Worm (Caenorhabditis elegans) whole organism, L4 larva: ENCODE data around the gene acl-13.

Experiments
- D1046.2 ChIP-seq: fragments of 200-800 bp; sonication (Bioruptor generic); IDR thresholded peaks from 2 replicates; pipeline ENCODE4 v1.3.6; 2022; ENCODE audit warnings: missing genetic modification characterization, missing compliant biosample characterization
- F44E2.7 ChIP-seq: fragments of 200-800 bp; sonication (Bioruptor generic); IDR thresholded peaks from 2 replicates; pipeline ENCODE4 v2.1.2; 2022; ENCODE audit warnings: missing genetic modification characterization, missing compliant biosample characterization
- F49E8.2 ChIP-seq: sonication (generic microtip); optimal IDR thresholded peaks from 2 replicates; lab custom pipeline; 2016; ENCODE audit warnings: missing compliant biosample characterization, mild to moderate bottlenecking, missing genetic modification characterization, borderline replicate concordance
- T20F7.1 ChIP-seq: fragments of 200-800 bp; sonication (Bioruptor generic); optimal IDR thresholded peaks from 2 replicates; lab custom pipeline; 2018; ENCODE audit warnings: mild to moderate bottlenecking, missing genetic modification characterization, missing compliant biosample characterization
- Y5F2A.4 ChIP-seq: fragments of 200-800 bp; sonication (Bioruptor generic); optimal IDR thresholded peaks from 2 replicates; lab custom pipeline; 2018; ENCODE audit warnings: mild to moderate bottlenecking, missing genetic modification characterization, missing compliant biosample characterization
- aha-1 ChIP-seq: fragments of 150-350 bp; peaks from one replicate; lab custom pipeline; 2014; ENCODE audit warnings: missing biosample characterization, missing genetic modification characterization
- arid-1 ChIP-seq: fragments of 200-800 bp; sonication (Bioruptor generic); conservative IDR thresholded peaks from 2 replicates; pipeline ENCODE4 v1.3.6; 2022; ENCODE audit warnings: missing genetic modification reagents, missing genetic modification characterization, missing compliant biosample characterization
- ceh-28 ChIP-seq: fragments of 150-350 bp; optimal IDR thresholded peaks from 2 replicates; lab custom pipeline; 2014; ENCODE audit warnings: missing biosample characterization, missing genetic modification reagents, missing genetic modification characterization
- daf-16 ChIP-seq, 3 experiments: sonication (generic microtip); optimal IDR thresholded peaks; 2 replicates each; lab custom pipeline; 2016 to 2017; ENCODE audit warnings: missing genetic modification characterization in 3 of 3, missing genetic modification reagents in 3 of 3, mild to moderate bottlenecking in 2 of 3, missing compliant biosample characterization in 2 of 3, missing biosample characterization in 1 of 3, moderate library complexity in 1 of 3
- daf-19 ChIP-seq: fragments of 200-800 bp; sonication (Bioruptor generic); conservative IDR thresholded peaks from 2 replicates; pipeline ENCODE4 v1.3.6; 2022; ENCODE audit warnings: missing genetic modification characterization, missing compliant biosample characterization
- dmd-6 ChIP-seq: fragments of 200-800 bp; sonication (Bioruptor generic); IDR thresholded peaks from 2 replicates; pipeline ENCODE4 v1.3.6; 2022; ENCODE audit warnings: missing genetic modification reagents, missing genetic modification characterization, missing compliant biosample characterization
- dmd-9 ChIP-seq: fragments of 200-800 bp; sonication (Bioruptor generic); IDR thresholded peaks from 2 replicates; pipeline ENCODE4 v1.3.6; 2022; ENCODE audit warnings: missing genetic modification reagents, missing genetic modification characterization, missing compliant biosample characterization
- duxl-1 ChIP-seq: sonication (generic microtip); optimal IDR thresholded peaks from 2 replicates; lab custom pipeline; 2016; ENCODE audit warnings: mild to moderate bottlenecking, missing genetic modification characterization, moderate library complexity, missing compliant biosample characterization; ENCODE audit not compliant: poor library complexity
- dve-1 ChIP-seq: sonication (generic microtip); optimal IDR thresholded peaks from 2 replicates; lab custom pipeline; 2017; ENCODE audit warnings: antibody characterized with exemption, mild to moderate bottlenecking, missing genetic modification characterization, missing compliant biosample characterization; ENCODE audit not compliant: insufficient read depth
- fkh-10 ChIP-seq: fragments of 150-350 bp; optimal IDR thresholded peaks from 2 replicates; lab custom pipeline; 2014; ENCODE audit warnings: missing biosample characterization, missing genetic modification reagents, missing genetic modification characterization
- hlh-11 ChIP-seq: fragments of 200-800 bp; sonication (Bioruptor generic); optimal IDR thresholded peaks from 2 replicates; lab custom pipeline; 2018; ENCODE audit warnings: mild to moderate bottlenecking, missing genetic modification characterization, missing compliant biosample characterization
- lin-1 ChIP-seq: fragments of 200-800 bp; sonication (Bioruptor generic); IDR thresholded peaks from 2 replicates; pipeline ENCODE4 v1.3.6; 2022; ENCODE audit warnings: missing genetic modification reagents, missing genetic modification characterization, missing compliant biosample characterization
- mep-1 ChIP-seq: fragments of 150-350 bp; sonication (generic microtip); optimal IDR thresholded peaks from 3 replicates; lab custom pipeline; 2014; ENCODE audit warnings: missing biosample characterization, missing genetic modification characterization
- mxl-2 ChIP-seq: fragments of 200-800 bp; sonication (Bioruptor generic); conservative IDR thresholded peaks from 2 replicates; pipeline ENCODE4 v1.3.6; 2022; ENCODE audit warnings: missing genetic modification reagents, missing genetic modification characterization, missing compliant biosample characterization
- nhr-28 ChIP-seq: fragments of 150-350 bp; optimal IDR thresholded peaks from 2 replicates; lab custom pipeline; 2014; ENCODE audit warnings: missing biosample characterization, missing genetic modification characterization
- nhr-41 ChIP-seq: fragments of 200-800 bp; sonication (Bioruptor generic); IDR thresholded peaks from 2 replicates; pipeline ENCODE4 v1.3.6; 2022; ENCODE audit warnings: missing genetic modification reagents, missing genetic modification characterization, missing compliant biosample characterization
- nhr-77 ChIP-seq: fragments of 150-350 bp; optimal IDR thresholded peaks from 2 replicates; lab custom pipeline; 2014; ENCODE audit warnings: missing biosample characterization, missing genetic modification characterization
- pha-4 ChIP-seq, 2 experiments: fragments of 150-350 bp in 1 of 2; fragments of 200-800 bp in 1 of 2; sonication (Bioruptor generic) in 1 of 2; IDR thresholded peaks in 1 of 2; optimal IDR thresholded peaks in 1 of 2; 2 replicates each; pipeline versions ENCODE4 v1.3.6 to Lab custom; 2014 to 2022; ENCODE audit warnings: missing genetic modification characterization in 2 of 2, missing genetic modification reagents in 2 of 2, missing biosample characterization in 1 of 2, missing compliant biosample characterization in 1 of 2
- php-3 ChIP-seq: fragments of 200-800 bp; sonication (Bioruptor generic); IDR thresholded peaks from 2 replicates; pipeline ENCODE4 v1.3.6; 2022; ENCODE audit warnings: missing genetic modification reagents, missing genetic modification characterization, missing compliant biosample characterization
- pqm-1 ChIP-seq: sonication (generic microtip); optimal IDR thresholded peaks from 2 replicates; lab custom pipeline; 2017; ENCODE audit warnings: missing biosample characterization, missing genetic modification characterization
- saeg-2 ChIP-seq: fragments of 200-800 bp; sonication (Bioruptor generic); IDR thresholded peaks from 2 replicates; pipeline ENCODE4 v1.3.6; 2022; ENCODE audit warnings: missing genetic modification reagents, missing genetic modification characterization, missing compliant biosample characterization
- snpc-1.2 ChIP-seq: fragments of 200-800 bp; sonication (Bioruptor generic); IDR thresholded peaks from 2 replicates; pipeline ENCODE4 v1.3.6; 2022; ENCODE audit warnings: missing genetic modification reagents, missing genetic modification characterization, missing compliant biosample characterization
- snpc-4 ChIP-seq: fragments of 150-350 bp; optimal IDR thresholded peaks from 2 replicates; lab custom pipeline; 2014; ENCODE audit warnings: missing biosample characterization, missing genetic modification characterization
- spr-1 ChIP-seq: sonication (generic microtip); optimal IDR thresholded peaks from 2 replicates; lab custom pipeline; 2016; ENCODE audit warnings: mild to moderate bottlenecking, missing genetic modification characterization, missing compliant biosample characterization
- unc-39 ChIP-seq: sonication (generic microtip); optimal IDR thresholded peaks from 2 replicates; lab custom pipeline; 2017; ENCODE audit warnings: missing biosample characterization, missing genetic modification characterization
- unc-62 ChIP-seq, 3 experiments: fragments of 150-350 bp in 1 of 3; sonication (generic microtip); optimal IDR thresholded peaks in 2 of 3; peaks in 1 of 3; 1 replicate in 1 of 3; 2 replicates in 2 of 3; lab custom pipeline; 2014 to 2017; ENCODE audit warnings: missing biosample characterization in 3 of 3, missing genetic modification characterization in 3 of 3, missing genetic modification reagents in 3 of 3, missing genotype in 1 of 3
- zag-1 ChIP-seq: fragments of 150-350 bp; optimal IDR thresholded peaks from 2 replicates; lab custom pipeline; 2014; ENCODE audit warnings: missing biosample characterization, missing genetic modification characterization
- ztf-7 ChIP-seq: fragments of 150-350 bp; optimal IDR thresholded peaks from 2 replicates; lab custom pipeline; 2014; ENCODE audit warnings: missing biosample characterization, missing genetic modification characterization

Gene acl-13

DNA sequence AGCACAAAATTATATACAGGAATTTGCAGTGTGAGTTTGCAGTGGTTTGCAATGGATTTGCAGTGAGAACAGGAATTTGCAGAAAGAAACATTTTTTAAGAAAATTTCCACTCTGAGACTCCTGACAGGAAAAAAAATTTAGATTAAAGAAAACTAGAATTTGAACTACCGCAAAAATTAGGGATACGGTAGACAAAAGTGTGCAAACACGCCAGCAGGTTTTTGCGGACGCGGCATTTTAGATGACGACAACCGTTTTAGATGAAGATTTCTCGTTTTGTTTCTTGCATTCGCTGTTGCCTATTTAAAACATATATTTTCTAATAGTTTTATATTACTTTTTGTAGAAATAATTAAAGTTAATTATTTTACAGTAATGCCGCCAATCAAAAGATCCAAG is 38.4 kb upstream of the acl-13 start, which contains the start of gene wdr-46 (continued):
- TF ChIP-seq snpc-1.2 (GFP tag; lab: Robert Waterston, UW) (peak; percentile 65; the same call in 1 of the 2 replicates), nhr-77 (tag; lab: Kevin White, UChicago) (peak; percentile 73)

DNA sequence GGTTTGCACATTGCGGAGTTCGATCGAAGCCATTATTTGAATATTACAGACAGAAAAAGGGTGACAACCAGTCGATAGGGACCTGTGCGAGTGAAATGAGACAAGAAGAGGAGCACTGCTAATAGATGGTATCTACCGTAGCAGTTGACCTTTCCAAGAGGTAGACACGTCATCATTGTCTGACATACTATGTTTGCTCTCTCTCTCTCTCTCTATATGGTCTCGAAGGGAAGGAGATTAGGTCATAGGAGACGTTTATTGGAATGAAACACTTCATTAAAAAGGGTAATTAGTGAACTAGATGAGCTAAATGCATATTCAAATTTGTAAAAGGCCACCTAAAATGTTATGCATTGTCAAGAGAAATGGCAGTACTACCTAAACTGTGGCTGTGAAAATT is 34.2 kb upstream of the acl-13 start, which contains the start of gene atz-1:
atz-1 (minus strand) TSS at position 101 of the 400 bp plus-strand sequence.
- TF ChIP-seq F49E8.2 (tag; lab: Kevin White, UChicago) (no peak), unc-62 (GFP tag; optimal IDR thresholded peaks at IDR 0.05 in 1 of 2; lab: Kevin White, UChicago) (peak in 1 of 2 experiments; percentile 55), unc-62 (tag; optimal IDR thresholded peaks at IDR 0.05; lab: Kevin White, UChicago) (no peak)

DNA sequence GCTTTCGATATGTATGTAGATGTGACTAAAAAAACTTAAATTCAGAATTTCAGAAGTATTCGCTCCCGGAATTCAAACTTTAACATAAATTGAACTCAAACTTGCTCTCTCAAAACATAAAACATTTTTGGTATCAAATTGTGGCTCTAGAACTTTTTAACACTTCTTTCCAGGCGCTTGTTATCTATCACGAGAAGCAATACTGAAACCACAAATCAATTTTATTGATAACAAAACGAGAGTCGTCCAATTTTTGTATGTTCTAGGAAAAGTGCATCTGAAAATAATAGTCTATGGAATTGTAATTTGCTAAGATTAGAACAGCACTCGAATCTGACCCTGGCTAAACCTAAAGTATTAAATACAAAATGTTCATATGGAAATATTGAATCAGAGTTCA is 31.3 kb upstream of the acl-13 start:
- TF ChIP-seq arid-1 (GFP tag; lab: Robert Waterston, UW) (no peak), aha-1 (tag; lab: Kevin White, UChicago) (peak; percentile 48), hlh-11 (tag; lab: Kevin White, UChicago) (peak; percentile 43), pha-4 (GFP tag; IDR thresholded peaks at IDR 0.05; lab: Robert Waterston, UW) (no peak), pha-4 (tag; optimal IDR thresholded peaks at IDR 0.05; lab: Kevin White, UChicago) (no peak), nhr-41 (GFP tag; lab: Robert Waterston, UW) (no peak), daf-19 (GFP tag; lab: Robert Waterston, UW) (no peak), saeg-2 (GFP tag; lab: Robert Waterston, UW) (no peak), daf-16 (GFP tag; optimal IDR thresholded peaks at IDR 0.05; lab: Kevin White, UChicago) (no peak), daf-16 (tag; optimal IDR thresholded peaks at IDR 0.05; lab: Kevin White, UChicago) (peak; percentile 11), F44E2.7 (GFP tag; lab: Robert Waterston, UW) (no peak), ceh-28 (tag; lab: Kevin White, UChicago) (no peak), dve-1 (tag; lab: Kevin White, UChicago) (peak; percentile 50), spr-1 (tag; lab: Kevin White, UChicago) (no peak), fkh-10 (GFP tag; lab: Kevin White, UChicago) (no peak), pqm-1 (tag; lab: Kevin White, UChicago) (peak; percentile 75), mep-1 (tag; lab: Kevin White, UChicago) (no peak), php-3 (GFP tag; lab: Robert Waterston, UW) (peak; percentile 52; the same call in 1 of the 2 replicates), unc-39 (tag; lab: Kevin White, UChicago) (no peak), lin-1 (GFP tag; lab: Robert Waterston, UW) (no peak), duxl-1 (no peak), ztf-7 (no peak), nhr-28 (tag; lab: Kevin White, UChicago) (peak; percentile 28), dmd-6 (GFP tag; lab: Robert Waterston, UW) (peak; percentile 58), snpc-4 (tag; lab: Kevin White, UChicago) (no peak), mxl-2 (GFP tag; lab: Robert Waterston, UW) (no peak), D1046.2 (GFP tag; lab: Robert Waterston, UW) (no peak)
- TF ChIP-seq, all 104 proteins: peak for 8

DNA sequence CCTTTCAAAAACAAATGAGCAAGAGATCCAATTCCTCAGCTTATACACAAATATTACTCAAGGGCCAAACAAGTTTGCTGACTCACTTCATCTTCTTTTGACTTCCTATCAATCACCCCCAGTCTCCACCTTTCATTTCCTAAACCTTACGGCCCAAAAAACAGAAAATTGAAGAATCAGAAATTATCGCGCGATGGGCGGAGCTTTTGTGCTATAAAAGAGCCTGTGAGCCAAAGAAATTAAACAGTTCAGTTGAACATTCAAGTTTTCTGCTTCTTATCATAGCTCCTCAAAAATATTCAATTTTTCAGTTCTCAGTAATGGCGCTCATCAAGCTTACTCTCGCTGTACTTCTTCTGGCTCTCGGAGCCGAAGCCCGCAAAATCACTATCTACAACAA is 30.5 kb upstream of the acl-13 start, which contains the start of gene thn-1:
thn-1 (plus strand) TSS at position 301 of the 400 bp plus-strand sequence.
- no peak for TF ChIP-seq zag-1
- no peak for TF ChIP-seq snpc-4 (tag; lab: Kevin White, UChicago)
- no peak for TF ChIP-seq dmd-9
- no peak for TF ChIP-seq Y5F2A.4 (GFP tag; lab: Kevin White, UChicago)

DNA sequence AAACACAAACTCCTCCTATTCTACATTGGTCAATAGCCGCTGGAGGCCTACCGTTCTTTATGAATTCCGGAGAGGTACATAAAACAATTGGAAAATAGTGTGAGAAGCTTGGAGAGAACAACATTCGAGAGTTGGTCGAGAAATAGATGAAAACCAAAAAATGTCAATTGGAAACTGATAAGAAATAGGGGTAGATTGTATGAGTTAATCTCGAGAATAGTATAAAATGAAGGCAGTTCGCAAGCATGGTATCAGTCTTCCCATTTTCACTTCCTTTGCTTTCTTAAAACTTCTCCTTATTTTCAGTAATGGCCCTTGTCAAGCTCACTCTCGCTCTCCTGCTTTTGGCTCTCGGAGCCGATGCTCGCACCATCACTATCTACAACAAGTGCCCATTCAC is 27.4 kb upstream of the acl-13 start, which contains the start of gene thn-2:
thn-2 (plus strand) TSS at position 307 of the 400 bp plus-strand sequence.
- TF ChIP-seq dmd-6 (GFP tag; lab: Robert Waterston, UW) (peak; percentile 60), T20F7.1 (no peak)
